Worm (Caenorhabditis elegans) whole organism, L1 larva: ENCODE results near the gene exc-1.

Experiments
- C16A3.4 ChIP-seq: fragments of 150-350 bp; optimal IDR thresholded peaks from 2 replicates; lab custom pipeline; 2014; ENCODE audit warnings: missing biosample characterization, missing genetic modification characterization
- F16B12.6 ChIP-seq: fragments of 150-350 bp; optimal IDR thresholded peaks from 2 replicates; lab custom pipeline; 2014; ENCODE audit warnings: missing biosample characterization, missing genetic modification characterization
- aha-1 ChIP-seq: fragments of 150-350 bp; optimal IDR thresholded peaks from 2 replicates; lab custom pipeline; 2014; ENCODE audit warnings: missing biosample characterization, missing genetic modification characterization
- ceh-8 ChIP-seq: fragments of 200-800 bp; sonication (Bioruptor generic); optimal IDR thresholded peaks from 2 replicates; lab custom pipeline; 2018; ENCODE audit warnings: mild to moderate bottlenecking, missing genetic modification characterization, moderate library complexity, missing compliant biosample characterization
- ceh-88 ChIP-seq: fragments of 200-800 bp; sonication (Bioruptor generic); IDR thresholded peaks from 2 replicates; pipeline ENCODE4 v1.3.6; 2022; ENCODE audit warnings: missing genetic modification characterization, missing compliant biosample characterization
- dpl-1 ChIP-seq, 3 experiments: fragments of 150-350 bp in 2 of 3; sonication (generic microtip) in 1 of 3; optimal IDR thresholded peaks; 2 replicates each; lab custom pipeline; 2014 to 2017; ENCODE audit warnings: missing biosample characterization in 3 of 3, missing genetic modification characterization in 3 of 3, missing genetic modification reagents in 3 of 3
- dsc-1 ChIP-seq: sonication (generic microtip); optimal IDR thresholded peaks from 2 replicates; lab custom pipeline; 2016; ENCODE audit warnings: mild to moderate bottlenecking, missing genetic modification characterization, missing compliant biosample characterization
- egl-13 ChIP-seq: sonication (generic microtip); optimal IDR thresholded peaks from 2 replicates; lab custom pipeline; 2016; ENCODE audit warnings: missing genotype, missing genetic modification reagents, missing genetic modification characterization, missing compliant biosample characterization
- elt-2 ChIP-seq: sonication (generic microtip); optimal IDR thresholded peaks from 2 replicates; lab custom pipeline; 2016; ENCODE audit warnings: missing genetic modification characterization, mild to moderate bottlenecking, inconsistent platforms, missing compliant biosample characterization, missing genetic modification reagents
- elt-3 ChIP-seq, 6 experiments: fragments of 150-350 bp in 1 of 6; sonication (generic microtip); optimal IDR thresholded peaks; 2 replicates each; lab custom pipeline; 2017 to 2018; ENCODE audit warnings: missing biosample characterization in 6 of 6, missing genetic modification characterization in 6 of 6, inconsistent platforms in 1 of 6
- fkh-10 ChIP-seq: sonication (generic microtip); optimal IDR thresholded peaks from 2 replicates; lab custom pipeline; 2017; ENCODE audit warnings: missing biosample characterization, missing genetic modification reagents, missing genetic modification characterization
- fkh-4 ChIP-seq: sonication (generic microtip); optimal IDR thresholded peaks from 2 replicates; lab custom pipeline; 2016; ENCODE audit warnings: missing compliant biosample characterization, missing genetic modification characterization, borderline replicate concordance
- fkh-8 ChIP-seq: sonication (generic microtip); optimal IDR thresholded peaks from 2 replicates; lab custom pipeline; 2016; ENCODE audit warnings: mild to moderate bottlenecking, missing genetic modification characterization, missing compliant biosample characterization
- grh-1 ChIP-seq: fragments of 200-800 bp; sonication (Bioruptor generic); IDR thresholded peaks from 2 replicates; pipeline ENCODE4 v1.3.6; 2022; ENCODE audit warnings: missing genetic modification reagents, missing genetic modification characterization, missing compliant biosample characterization
- isw-1 ChIP-seq: fragments of 200-800 bp; sonication (Bioruptor generic); IDR thresholded peaks from 2 replicates; pipeline ENCODE4 v1.3.6; 2022; ENCODE audit warnings: missing genetic modification characterization, missing compliant biosample characterization
- jun-1 ChIP-seq: fragments of 150-350 bp; optimal IDR thresholded peaks from 2 replicates; lab custom pipeline; 2014; ENCODE audit warnings: missing biosample characterization, missing genetic modification reagents, missing genetic modification characterization
- lin-14 ChIP-seq: fragments of 200-800 bp; sonication (Bioruptor generic); optimal IDR thresholded peaks from 2 replicates; lab custom pipeline; 2018; ENCODE audit warnings: mild to moderate bottlenecking, missing genetic modification characterization, moderate library complexity, missing compliant biosample characterization
- lin-15B ChIP-seq: fragments of 150-350 bp; sonication (generic microtip); optimal IDR thresholded peaks from 3 replicates; lab custom pipeline; 2014; ENCODE audit warnings: missing biosample characterization, missing genetic modification characterization
- lin-35 ChIP-seq, 2 experiments: fragments of 150-350 bp; optimal IDR thresholded peaks; 2 replicates each; lab custom pipeline; 2014; ENCODE audit warnings: missing biosample characterization in 2 of 2, missing genetic modification characterization in 2 of 2, missing genetic modification reagents in 2 of 2
- lin-39 ChIP-seq: fragments of 150-350 bp; optimal IDR thresholded peaks from 2 replicates; lab custom pipeline; 2014; ENCODE audit warnings: missing biosample characterization, missing genetic modification reagents, missing genetic modification characterization
- lir-3 ChIP-seq: sonication (generic microtip); optimal IDR thresholded peaks from 2 replicates; lab custom pipeline; 2016; ENCODE audit warnings: mild to moderate bottlenecking, missing genetic modification characterization, moderate library complexity, missing compliant biosample characterization; ENCODE audit not compliant: poor library complexity
- lsy-2 ChIP-seq, 2 experiments: fragments of 150-350 bp; optimal IDR thresholded peaks; 2 replicates each; lab custom pipeline; 2014; ENCODE audit warnings: missing biosample characterization in 2 of 2, missing genetic modification characterization in 2 of 2
- mab-9 ChIP-seq: fragments of 200-800 bp; sonication (Bioruptor generic); IDR thresholded peaks from 2 replicates; pipeline ENCODE4 v1.3.6; 2022; ENCODE audit warnings: missing genetic modification reagents, missing genetic modification characterization, missing compliant biosample characterization
- mep-1 ChIP-seq: fragments of 150-350 bp; optimal IDR thresholded peaks from 2 replicates; lab custom pipeline; 2014; ENCODE audit warnings: missing biosample characterization, missing genetic modification characterization
- nhr-11 ChIP-seq: fragments of 150-350 bp; optimal IDR thresholded peaks from 2 replicates; lab custom pipeline; 2014; ENCODE audit warnings: missing biosample characterization, missing genetic modification characterization
- nhr-12 ChIP-seq: sonication (generic microtip); optimal IDR thresholded peaks from 2 replicates; lab custom pipeline; 2017; ENCODE audit warnings: missing biosample characterization, missing genetic modification characterization
- nhr-19 ChIP-seq: fragments of 200-800 bp; sonication (Bioruptor generic); conservative IDR thresholded peaks from 2 replicates; pipeline ENCODE4 v1.3.6; 2022; ENCODE audit warnings: missing genetic modification characterization, missing compliant biosample characterization
- nhr-20 ChIP-seq: sonication (generic microtip); optimal IDR thresholded peaks from 2 replicates; lab custom pipeline; 2016; ENCODE audit warnings: mild to moderate bottlenecking, missing genetic modification characterization, missing compliant biosample characterization
- nhr-237 ChIP-seq: fragments of 150-350 bp; optimal IDR thresholded peaks from 2 replicates; lab custom pipeline; 2014; ENCODE audit warnings: missing biosample characterization, missing genetic modification characterization
- nhr-47 ChIP-seq: sonication (generic microtip); optimal IDR thresholded peaks from 2 replicates; lab custom pipeline; 2016; ENCODE audit warnings: mild to moderate bottlenecking, missing genetic modification characterization, moderate library complexity, missing compliant biosample characterization
- nhr-71 ChIP-seq: sonication (generic microtip); optimal IDR thresholded peaks from 2 replicates; lab custom pipeline; 2016; ENCODE audit warnings: mild to moderate bottlenecking, missing genetic modification characterization, moderate library complexity, missing compliant biosample characterization
- nhr-77 ChIP-seq: fragments of 150-350 bp; optimal IDR thresholded peaks from 2 replicates; lab custom pipeline; 2014; ENCODE audit warnings: missing biosample characterization, missing genetic modification characterization
- nhr-84 ChIP-seq: sonication (generic microtip); optimal IDR thresholded peaks from 2 replicates; lab custom pipeline; 2017; ENCODE audit warnings: missing biosample characterization, missing genetic modification characterization
- nhr-85 ChIP-seq: sonication (generic microtip); peaks from one replicate; lab custom pipeline; 2016; ENCODE audit warnings: missing genetic modification characterization, inconsistent platforms, missing compliant biosample characterization
- nhr-90 ChIP-seq: sonication (generic microtip); optimal IDR thresholded peaks from 2 replicates; lab custom pipeline; 2016; ENCODE audit warnings: mild to moderate bottlenecking, missing genetic modification characterization, missing compliant biosample characterization; ENCODE audit not compliant: poor library complexity
- pag-3 ChIP-seq: sonication (generic microtip); optimal IDR thresholded peaks from 2 replicates; lab custom pipeline; 2017; ENCODE audit warnings: missing genetic modification characterization, mild to moderate bottlenecking, missing compliant biosample characterization, antibody characterized with exemption, borderline replicate concordance; ENCODE audit not compliant: insufficient read depth
- rnt-1 ChIP-seq: sonication (generic microtip); optimal IDR thresholded peaks from 2 replicates; lab custom pipeline; 2016; ENCODE audit warnings: mild to moderate bottlenecking, missing genetic modification characterization, moderate library complexity, missing compliant biosample characterization
- snpc-4 ChIP-seq: fragments of 150-350 bp; optimal IDR thresholded peaks from 2 replicates; lab custom pipeline; 2014; ENCODE audit warnings: missing biosample characterization, missing genetic modification characterization
- snu-23 ChIP-seq: sonication (generic microtip); optimal IDR thresholded peaks from 2 replicates; lab custom pipeline; 2016; ENCODE audit warnings: missing genetic modification characterization, missing compliant biosample characterization
- sptf-1 ChIP-seq: fragments of 150-350 bp; optimal IDR thresholded peaks from 2 replicates; lab custom pipeline; 2014; ENCODE audit warnings: missing biosample characterization, missing genetic modification characterization
- sup-37 ChIP-seq: fragments of 200-800 bp; sonication (Bioruptor generic); optimal IDR thresholded peaks from 2 replicates; lab custom pipeline; 2018; ENCODE audit warnings: mild to moderate bottlenecking, missing genetic modification characterization, missing compliant biosample characterization
- swsn-7 ChIP-seq: sonication (generic microtip); optimal IDR thresholded peaks from 2 replicates; lab custom pipeline; 2016; ENCODE audit warnings: missing genetic modification characterization, missing compliant biosample characterization
- tbx-2 ChIP-seq: sonication (generic microtip); optimal IDR thresholded peaks from 2 replicates; lab custom pipeline; 2016; ENCODE audit warnings: missing genetic modification characterization, missing compliant biosample characterization
- unc-62 ChIP-seq: fragments of 150-350 bp; optimal IDR thresholded peaks from 2 replicates; lab custom pipeline; 2014; ENCODE audit warnings: missing biosample characterization, missing genetic modification reagents, missing genetic modification characterization
- unc-86 ChIP-seq: sonication (generic microtip); optimal IDR thresholded peaks from 2 replicates; lab custom pipeline; 2016; ENCODE audit warnings: missing genetic modification characterization, missing compliant biosample characterization
- unc-98 ChIP-seq: fragments of 200-800 bp; sonication (Bioruptor generic); IDR thresholded peaks from 2 replicates; pipeline ENCODE4 v1.3.6; 2022; ENCODE audit warnings: missing genetic modification characterization, missing compliant biosample characterization
- xbp-1 ChIP-seq: sonication (generic microtip); optimal IDR thresholded peaks from 2 replicates; lab custom pipeline; 2016; ENCODE audit warnings: missing genetic modification characterization, missing compliant biosample characterization
- zip-4 ChIP-seq: fragments of 200-800 bp; sonication (Bioruptor generic); optimal IDR thresholded peaks from 2 replicates; lab custom pipeline; 2018; ENCODE audit warnings: mild to moderate bottlenecking, missing genetic modification characterization, moderate library complexity, missing compliant biosample characterization
- ztf-11 ChIP-seq, 2 experiments: sonication (generic microtip); optimal IDR thresholded peaks; 2 replicates each; lab custom pipeline; 2016 to 2017; ENCODE audit warnings: missing genetic modification characterization in 2 of 2, missing biosample characterization in 1 of 2, missing compliant biosample characterization in 1 of 2

Gene exc-1

DNA sequence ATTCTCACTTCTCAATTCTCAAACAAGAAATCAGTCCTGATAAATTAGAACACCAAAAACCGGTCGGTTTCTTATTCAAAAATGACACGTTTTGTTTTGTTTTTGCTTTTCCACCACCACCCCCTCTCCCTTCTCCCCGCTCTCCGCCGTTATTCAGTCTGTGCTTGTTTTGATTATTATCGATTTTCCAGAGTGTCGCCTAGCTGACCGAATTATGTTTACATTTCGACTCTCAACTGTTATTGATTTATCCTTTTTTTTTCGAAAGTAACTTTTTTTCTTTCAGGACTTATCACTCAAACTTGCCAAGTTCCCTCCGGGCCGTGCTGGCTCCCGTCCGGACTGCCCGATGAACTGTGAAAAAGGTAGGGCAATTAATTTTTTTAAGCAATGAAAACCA is 16.1 kb upstream of the exc-1 start, which contains the start of gene gob-1:
Gene gob-1, plus strand, starts transcription at position 281 of the 400 bp plus-strand sequence.
- no peak for TF ChIP-seq nhr-12 (tag; lab: Kevin White, UChicago)
- TF ChIP-seq fkh-4 (tag; lab: Kevin White, UChicago) = no peak
- no peak for TF ChIP-seq unc-86 (tag; lab: Kevin White, UChicago)
- no peak for TF ChIP-seq ceh-8 (GFP tag; lab: Kevin White, UChicago)
- TF ChIP-seq tbx-2 (tag; lab: Kevin White, UChicago) = no peak
- TF ChIP-seq nhr-237 = no peak
- TF ChIP-seq fkh-10 (GFP tag; lab: Kevin White, UChicago) = no peak

DNA sequence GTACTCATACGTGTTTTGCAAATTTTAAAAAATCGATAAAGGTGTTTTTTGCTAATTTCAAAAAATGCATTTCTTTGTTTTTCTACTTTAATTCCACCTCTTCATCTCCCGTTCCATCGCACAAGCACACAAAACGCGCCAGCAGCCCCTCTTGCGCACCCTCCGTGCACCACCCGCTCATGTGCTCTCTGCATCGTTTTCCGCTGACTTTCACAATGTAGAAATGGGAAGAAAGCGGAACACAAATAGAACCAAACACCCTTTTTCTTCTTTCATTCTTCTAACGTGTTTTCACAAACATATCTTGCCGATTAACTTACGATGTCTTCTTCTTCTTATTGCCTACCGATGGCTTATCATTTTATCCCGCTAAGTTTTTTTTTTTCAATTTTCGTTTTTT is 15.6 kb upstream of the exc-1 start:
- TF ChIP-seq elt-3 (tag; optimal IDR thresholded peaks at IDR 0.05; lab: Kevin White, UChicago) = peak in 1 of 6 experiments; percentile 14
- peak; percentile 28; the same call in 1 of the 2 replicates for TF ChIP-seq ceh-88 (GFP tag; lab: Robert Waterston, UW)
- TF ChIP-seq F16B12.6 = peak; percentile 41
- peak; percentile 76 for TF ChIP-seq dsc-1 (tag; lab: Kevin White, UChicago)
- TF ChIP-seq unc-62 (GFP tag; lab: Kevin White, UChicago) = no peak
- TF ChIP-seq C16A3.4 (tag; lab: Kevin White, UChicago) = peak; percentile 52
- TF ChIP-seq nhr-47 = peak; percentile 75
- peak; percentile 92 for TF ChIP-seq lin-14 (GFP tag; lab: Kevin White, UChicago)
- peak; percentile 13 for TF ChIP-seq nhr-77 (tag; lab: Kevin White, UChicago)
- TF ChIP-seq mab-9 (GFP tag; lab: Robert Waterston, UW) = no peak
- no peak for TF ChIP-seq aha-1 (tag; lab: Kevin White, UChicago)
- TF ChIP-seq snpc-4 = peak; percentile 57
- peak; percentile 35 to 66 (median 64) for TF ChIP-seq dpl-1 (GFP tag; optimal IDR thresholded peaks at IDR 0.05; lab: Kevin White, UChicago)
- TF ChIP-seq unc-86 (tag; lab: Kevin White, UChicago) = peak; percentile 63
- TF ChIP-seq xbp-1 (tag; lab: Kevin White, UChicago) = peak; percentile 64
- no peak for TF ChIP-seq nhr-84 (tag; lab: Kevin White, UChicago)
- peak; percentile 84 for TF ChIP-seq nhr-71 (tag; lab: Kevin White, UChicago)
- TF ChIP-seq lin-15B = peak; percentile 53
- TF ChIP-seq mep-1 (tag; lab: Kevin White, UChicago) = peak; percentile 76
- TF ChIP-seq lin-39 (tag; lab: Kevin White, UChicago) = peak; percentile 46
- peak; percentile 34 for TF ChIP-seq elt-2 (tag; lab: Kevin White, UChicago)
- TF ChIP-seq swsn-7 (tag; lab: Kevin White, UChicago) = peak; percentile 83
- no peak for TF ChIP-seq pag-3 (tag; lab: Kevin White, UChicago)
- TF ChIP-seq sup-37 (GFP tag; lab: Kevin White, UChicago) = peak; percentile 50
- TF ChIP-seq lin-35 (GFP tag; optimal IDR thresholded peaks at IDR 0.05; lab: Kevin White, UChicago) = peak; percentile 49 to 78
- TF ChIP-seq snu-23 (GFP tag; lab: Kevin White, UChicago) = peak; percentile 81
- no peak for TF ChIP-seq sptf-1
- TF ChIP-seq ztf-11 (tag; optimal IDR thresholded peaks at IDR 0.05; lab: Kevin White, UChicago) = peak in 1 of 2 experiments; percentile 30
- TF ChIP-seq isw-1 (GFP tag; lab: Robert Waterston, UW) = peak; percentile 25
- TF ChIP-seq jun-1 = peak; percentile 57
- TF ChIP-seq tbx-2 (tag; lab: Kevin White, UChicago) = peak; percentile 74
- peak; percentile 76 for TF ChIP-seq nhr-20
- TF ChIP-seq fkh-4 (tag; lab: Kevin White, UChicago) = no peak
- TF ChIP-seq nhr-90 (tag; lab: Kevin White, UChicago) = peak; percentile 74
- TF ChIP-seq grh-1 (GFP tag; lab: Robert Waterston, UW) = peak; percentile 50
- TF ChIP-seq zip-4 (GFP tag; lab: Kevin White, UChicago) = peak; percentile 38
- no peak for TF ChIP-seq nhr-237
- no peak for TF ChIP-seq unc-98 (GFP tag; lab: Robert Waterston, UW)
- TF ChIP-seq nhr-11 (tag; lab: Kevin White, UChicago) = no peak
- peak; percentile 26 for TF ChIP-seq lir-3 (tag; lab: Kevin White, UChicago)
- TF ChIP-seq lsy-2 (tag; optimal IDR thresholded peaks at IDR 0.05; lab: Kevin White, UChicago) = peak; percentile 61 to 64
- peak; percentile 71 for TF ChIP-seq fkh-8 (tag; lab: Kevin White, UChicago)
- TF ChIP-seq rnt-1 (tag; lab: Kevin White, UChicago) = peak; percentile 87
- peak; percentile 88 for TF ChIP-seq nhr-85 (tag; lab: Kevin White, UChicago)
- peak; percentile 56 for TF ChIP-seq egl-13 (tag; lab: Kevin White, UChicago)
- TF ChIP-seq nhr-19 = peak; percentile 64
